Worm (Caenorhabditis elegans) whole organism, early embryonic: ENCODE data around the gene C29E4.10.

Experiments
- B0310.2 ChIP-seq: sonication (generic microtip); optimal IDR thresholded peaks from 2 replicates; lab custom pipeline; 2016; ENCODE audit warnings: mild to moderate bottlenecking, missing genetic modification characterization, missing compliant biosample characterization
- F13C5.2 ChIP-seq: sonication (generic microtip); optimal IDR thresholded peaks from 2 replicates; lab custom pipeline; 2017; ENCODE audit warnings: mild to moderate bottlenecking, missing genetic modification characterization, inconsistent platforms, missing compliant biosample characterization
- ama-1 ChIP-seq: fragments of 150-350 bp; optimal IDR thresholded peaks from 2 replicates; lab custom pipeline; 2014
- ceh-13 ChIP-seq: fragments of 200-800 bp; sonication (Bioruptor generic); optimal IDR thresholded peaks from 2 replicates; lab custom pipeline; 2018; ENCODE audit warnings: mild to moderate bottlenecking, missing genetic modification characterization, missing compliant biosample characterization
- ets-7 ChIP-seq: sonication (generic microtip); optimal IDR thresholded peaks from 2 replicates; lab custom pipeline; 2016; ENCODE audit warnings: missing genotype, missing genetic modification characterization, missing compliant biosample characterization
- flt-1 ChIP-seq: fragments of 200-800 bp; sonication (Bioruptor generic); IDR thresholded peaks from 2 replicates; pipeline ENCODE4 v1.3.6; 2022; ENCODE audit warnings: missing genetic modification characterization, missing compliant biosample characterization
- hmbx-1 ChIP-seq: sonication (generic microtip); optimal IDR thresholded peaks from 2 replicates; lab custom pipeline; 2016; ENCODE audit warnings: mild to moderate bottlenecking, missing genetic modification characterization, missing compliant biosample characterization
- pes-1 ChIP-seq: fragments of 200-800 bp; sonication (Bioruptor generic); IDR thresholded peaks from 2 replicates; pipeline ENCODE4 v1.3.6; 2022; ENCODE audit warnings: missing genetic modification reagents, missing genetic modification characterization, missing compliant biosample characterization
- scrt-1 ChIP-seq: fragments of 200-800 bp; sonication (Bioruptor generic); IDR thresholded peaks from 2 replicates; pipeline ENCODE4 v1.3.6; 2022; ENCODE audit warnings: missing genetic modification characterization, missing compliant biosample characterization
- sea-1 ChIP-seq: fragments of 200-800 bp; sonication (Bioruptor generic); conservative IDR thresholded peaks from 2 replicates; pipeline ENCODE4 v1.3.6; 2022; ENCODE audit warnings: missing genetic modification characterization, missing compliant biosample characterization
- tbx-11 ChIP-seq: fragments of 200-800 bp; sonication (Bioruptor generic); IDR thresholded peaks from 2 replicates; pipeline ENCODE4 v1.3.6; 2022; ENCODE audit warnings: missing genetic modification characterization, missing compliant biosample characterization
- tbx-37 ChIP-seq: fragments of 200-800 bp; sonication (Bioruptor generic); conservative IDR thresholded peaks from 2 replicates; pipeline ENCODE4 v1.3.6; 2022; ENCODE audit warnings: missing genetic modification reagents, missing genetic modification characterization, missing compliant biosample characterization
- tra-4 ChIP-seq: sonication (generic microtip); optimal IDR thresholded peaks from 2 replicates; lab custom pipeline; 2017; ENCODE audit warnings: missing genetic modification characterization, missing compliant biosample characterization

ce11 chrIII:7948802-7949201 is 11.2 kb downstream of the C29E4.10 start, which contains the start of gene col-90:
- no peak for TF ChIP-seq ets-7
- TF ChIP-seq B0310.2 (tag; lab: Kevin White, UChicago): no peak
- no peak for TF ChIP-seq ama-1 (lab: Kevin White, UChicago)
- TF ChIP-seq flt-1: no peak
- TF ChIP-seq hmbx-1: no peak
- no peak for TF ChIP-seq tra-4 (tag; lab: Kevin White, UChicago)
- TF ChIP-seq pes-1: no peak
- no peak for TF ChIP-seq ceh-13
- no peak for TF ChIP-seq scrt-1
- TF ChIP-seq sea-1: no peak
- TF ChIP-seq tbx-11 (GFP tag; lab: Robert Waterston, UW): no peak
- TF ChIP-seq F13C5.2 (tag; lab: Kevin White, UChicago): no peak
- no peak for TF ChIP-seq tbx-37 (GFP tag; lab: Robert Waterston, UW)
